Worm (Caenorhabditis elegans) whole organism, young adult: ENCODE measurements around the gene rrp-8.

Experiments
- Y56A3A.18 ChIP-seq: fragments of 200-800 bp; sonication (Bioruptor generic); IDR thresholded peaks from 2 replicates; pipeline ENCODE4 v1.3.6; 2022; ENCODE audit warnings: missing genetic modification reagents, missing genetic modification characterization, missing compliant biosample characterization
- ama-1 ChIP-seq, 3 experiments: fragments of 150-350 bp in 1 of 3; sonication (generic microtip) in 2 of 3; optimal IDR thresholded peaks; 2 replicates each; lab custom pipeline; 2014 to 2018; ENCODE audit warnings: missing biosample characterization in 2 of 3, missing genetic modification characterization in 2 of 3, missing genetic modification reagents in 2 of 3
- bed-2 ChIP-seq: fragments of 200-800 bp; sonication (Bioruptor generic); IDR thresholded peaks from 2 replicates; pipeline ENCODE4 v1.3.6; 2022; ENCODE audit warnings: missing genetic modification reagents, missing genetic modification characterization, missing compliant biosample characterization
- lag-1 ChIP-seq: fragments of 200-800 bp; sonication (Bioruptor generic); IDR thresholded peaks from 2 replicates; pipeline ENCODE4 v1.3.6; 2022; ENCODE audit warnings: missing genetic modification reagents, missing genetic modification characterization, missing compliant biosample characterization
- nhr-120 ChIP-seq: fragments of 200-800 bp; sonication (Bioruptor generic); IDR thresholded peaks from 2 replicates; pipeline ENCODE4 v1.3.6; 2022; ENCODE audit warnings: missing genetic modification characterization, missing compliant biosample characterization
- nhr-27 ChIP-seq: fragments of 200-800 bp; sonication (Bioruptor generic); optimal IDR thresholded peaks from 2 replicates; lab custom pipeline; 2018; ENCODE audit warnings: mild to moderate bottlenecking, missing genetic modification characterization, moderate library complexity, missing compliant biosample characterization
- unc-130 ChIP-seq: sonication (generic microtip); optimal IDR thresholded peaks from 2 replicates; lab custom pipeline; 2016; ENCODE audit warnings: missing genetic modification reagents, missing genetic modification characterization, missing compliant biosample characterization
- xnd-1 ChIP-seq: sonication (generic microtip); optimal IDR thresholded peaks from 2 replicates; lab custom pipeline; 2016; ENCODE audit warnings: missing genotype, missing genetic modification reagents, missing genetic modification characterization, missing compliant biosample characterization

- TF ChIP-seq lag-1 (GFP tag; lab: Robert Waterston, UW) = no peak
- TF ChIP-seq nhr-27 (tag; lab: Kevin White, UChicago) = no peak
- no peak for TF ChIP-seq ama-1 (optimal IDR thresholded peaks at IDR 0.05; lab: Kevin White, UChicago)
- TF ChIP-seq ama-1 (GFP tag; optimal IDR thresholded peaks at IDR 0.05; lab: Kevin White, UChicago) = no peak
- TF ChIP-seq unc-130 (GFP tag; lab: Kevin White, UChicago) = no peak
- no peak for TF ChIP-seq Y56A3A.18 (GFP tag; lab: Robert Waterston, UW)
- TF ChIP-seq xnd-1 (tag; lab: Kevin White, UChicago) = no peak
- no peak for TF ChIP-seq bed-2 (GFP tag; lab: Robert Waterston, UW)
- TF ChIP-seq nhr-120 = no peak
Measured at ce11 chrIV:445377-445776, 49.0 kb downstream of the rrp-8 start, which contains the start of gene dpm-1.
